Worm (Caenorhabditis elegans): Measurements from ENCODE around the gene F49A5.10.

Gene F49A5.10

ce11 chrV:16877081-16877480 is 2.0 kb downstream of the F49A5.10 start:
- peak; percentile 92 for TF ChIP-seq hsf-1 (GFP tag; IDR thresholded peaks at IDR 0.05)

ce11 chrV:16879532-16879931 is 4.5 kb downstream of the F49A5.10 start:
- TF ChIP-seq zfh-2 (GFP tag; conservative IDR thresholded peaks at IDR 0.05) (no peak), ceh-79 (tag; optimal IDR thresholded peaks at IDR 0.05) (no peak), madf-8 (GFP tag; conservative IDR thresholded peaks at IDR 0.05) (no peak), F37B4.10 (GFP tag; IDR thresholded peaks at IDR 0.05) (no peak), B0336.3 (GFP tag; IDR thresholded peaks at IDR 0.05) (no peak), K11D2.4 (GFP tag; IDR thresholded peaks at IDR 0.05) (no peak), madf-10 (tag; optimal IDR thresholded peaks at IDR 0.05) (no peak), ceh-27 (GFP tag; optimal IDR thresholded peaks at IDR 0.05) (no peak), nfya-2 (GFP tag; IDR thresholded peaks at IDR 0.05) (no peak), Y79H2A.3 (GFP tag; conservative IDR thresholded peaks at IDR 0.05) (no peak), snpc-4 (GFP tag; optimal IDR thresholded peaks at IDR 0.05) (no peak), snpc-4 (tag; optimal IDR thresholded peaks at IDR 0.05) (no peak), egrh-3 (GFP tag; IDR thresholded peaks at IDR 0.05) (no peak), hlh-26 (GFP tag; conservative IDR thresholded peaks at IDR 0.05) (no peak), lin-26 (GFP tag; IDR thresholded peaks at IDR 0.05) (no peak), rcor-1 (GFP tag; IDR thresholded peaks at IDR 0.05) (no peak), K12H6.12 (tag; optimal IDR thresholded peaks at IDR 0.05) (no peak), attf-6 (GFP tag; IDR thresholded peaks at IDR 0.05) (no peak), ekl-4 (GFP tag; IDR thresholded peaks at IDR 0.05) (no peak), cebp-1 (GFP tag; IDR thresholded peaks at IDR 0.05) (no peak), cebp-1 (tag; optimal IDR thresholded peaks at IDR 0.05) (no peak)

- TF ChIP-seq rpc-1 (optimal IDR thresholded peaks at IDR 0.05) (no peak), rpc-1 (tag; optimal IDR thresholded peaks at IDR 0.05) (no peak)
These were observed 5.0 kb downstream of the F49A5.10 start, which contains the start of gene F09C6.3 for ce11 chrV:16880054-16880453. Gene F09C6.3, minus strand, starts transcription at chrV:16880154.

ce11 chrV:16880679-16881078 is 5.6 kb downstream of the F49A5.10 start, which contains the start of gene F09C6.14:
Gene F09C6.14, plus strand, starts transcription at chrV:16880979.
- no peak for TF ChIP-seq aptf-3 (GFP tag; IDR thresholded peaks at IDR 0.05)
- TF ChIP-seq rcor-1 (GFP tag; IDR thresholded peaks at IDR 0.05): no peak
- no peak for TF ChIP-seq F23B12.7 (tag; optimal IDR thresholded peaks at IDR 0.05; ENCODE audit: insufficient read depth)
- TF ChIP-seq sptf-2 (GFP tag; optimal IDR thresholded peaks at IDR 0.05): no peak
- no peak for TF ChIP-seq atf-7 (tag; optimal IDR thresholded peaks at IDR 0.05)
- no peak for TF ChIP-seq ztf-3 (GFP tag; optimal IDR thresholded peaks at IDR 0.05)
- no peak for TF ChIP-seq dpl-1 (GFP tag; optimal IDR thresholded peaks at IDR 0.05)
- TF ChIP-seq ccch-3 (GFP tag; optimal IDR thresholded peaks at IDR 0.05): no peak
- no peak for TF ChIP-seq lag-1 (GFP tag; IDR thresholded peaks at IDR 0.05)
- TF ChIP-seq ceh-27 (GFP tag; optimal IDR thresholded peaks at IDR 0.05): no peak
- TF ChIP-seq bed-1 (GFP tag; IDR thresholded peaks at IDR 0.05): no peak
- no peak for TF ChIP-seq mes-4 (tag; optimal IDR thresholded peaks at IDR 0.05)
- no peak for TF ChIP-seq xnd-1 (tag; optimal IDR thresholded peaks at IDR 0.05)

Data from whole organism, young adult.